Fruit fly (Drosophila melanogaster): ENCODE data around the gene janA.

dm6 chr3R:30055915-30056544 is 16.7 kb upstream of the janA start, which contains the start of the genes Rpp14b and spn-A:
- peak; percentile 15 for TF ChIP-seq Snoo (tag; optimal IDR thresholded peaks at IDR 0.05)
- no peak for TF ChIP-seq CG10348 (GFP tag; IDR thresholded peaks at IDR 0.05)
- no peak for TF ChIP-seq D1 (tag; optimal IDR thresholded peaks at IDR 0.05)
- TF ChIP-seq rn (GFP tag; IDR thresholded peaks at IDR 0.05) = no peak
- peak; percentile 21 for TF ChIP-seq CG17806 (tag; optimal IDR thresholded peaks at IDR 0.05)
- TF ChIP-seq Pif1A (GFP tag; optimal IDR thresholded peaks at IDR 0.05) = no peak
- TF ChIP-seq CG9948 (tag; optimal IDR thresholded peaks at IDR 0.05) = no peak
- TF ChIP-seq CG12605 (GFP tag; IDR thresholded peaks at IDR 0.05) = no peak
- no peak for TF ChIP-seq CG8159 (tag; optimal IDR thresholded peaks at IDR 0.05)
- TF ChIP-seq CG4496 (GFP tag; IDR thresholded peaks at IDR 0.05) = no peak
- TF ChIP-seq gl (tag; optimal IDR thresholded peaks at IDR 0.05) = no peak
- peak; percentile 46; the same call in 1 of the 3 replicates for TF ChIP-seq fd96Ca (GFP tag; IDR thresholded peaks at IDR 0.05)
- TF ChIP-seq CG34367 (tag; optimal IDR thresholded peaks at IDR 0.05) = no peak
- TF ChIP-seq CG13204 (GFP tag; optimal IDR thresholded peaks at IDR 0.05) = no peak
